Worm (Caenorhabditis elegans) whole organism, midembryonic: ENCODE results near the gene aps-1.

Experiments used
- T22C8.4 ChIP-seq: fragments of 200-800 bp; sonication (Bioruptor generic); IDR thresholded peaks from 2 replicates; pipeline ENCODE4 v1.3.6; 2022; ENCODE audit warnings: missing genetic modification characterization, missing compliant biosample characterization
- flt-1 ChIP-seq: fragments of 200-800 bp; sonication (Bioruptor generic); IDR thresholded peaks from 2 replicates; pipeline ENCODE4 v1.3.6; 2022; ENCODE audit warnings: missing genetic modification characterization, missing compliant biosample characterization
- tab-1 ChIP-seq: fragments of 200-800 bp; sonication (Bioruptor generic); IDR thresholded peaks from 2 replicates; pipeline ENCODE4 v1.3.6; 2022; ENCODE audit warnings: missing genetic modification characterization, missing compliant biosample characterization
- ztf-23 ChIP-seq: fragments of 200-800 bp; sonication (Bioruptor generic); IDR thresholded peaks from 2 replicates; pipeline ENCODE4 v1.3.6; 2022; ENCODE audit warnings: missing genetic modification reagents, missing genetic modification characterization, missing compliant biosample characterization

- TF ChIP-seq flt-1: no peak
- TF ChIP-seq tab-1: no peak
- no peak for TF ChIP-seq ztf-23 (GFP tag; lab: Robert Waterston, UW)
- TF ChIP-seq T22C8.4 (GFP tag; lab: Robert Waterston, UW): no peak
Observed at ce11 chrV:5972582-5972981, 45.2 kb upstream of the aps-1 start.
